Fruit fly (Drosophila melanogaster) whole organism, prepupa: ENCODE data around the gene tai.

Experiments used
- CG10631 ChIP-seq: fragments of 200-800 bp; sonication (Bioruptor generic); optimal IDR thresholded peaks from 2 replicates; lab custom pipeline; 2016; ENCODE audit warnings: missing biosample characterization, missing genetic modification characterization
- CG11902 ChIP-seq: fragments of 200-800 bp; sonication (Bioruptor generic); optimal IDR thresholded peaks from 3 replicates; lab custom pipeline; 2016; ENCODE audit warnings: missing biosample characterization, missing genetic modification characterization
- ss ChIP-seq, 2 experiments: fragments of 200-800 bp; sonication (Bioruptor generic); optimal IDR thresholded peaks; 2 replicates in 1 of 2; 3 replicates in 1 of 2; lab custom pipeline; 2017 to 2018; ENCODE audit warnings: mild to moderate bottlenecking in 2 of 2, missing biosample characterization in 2 of 2, missing genetic modification characterization in 2 of 2, moderate library complexity in 1 of 2

- TF ChIP-seq CG11902 (GFP tag; lab: Kevin White, UChicago) (no peak), ss (GFP tag; optimal IDR thresholded peaks at IDR 0.05; lab: Kevin White, UChicago) (peak in 1 of 2 experiments; percentile 18), CG10631 (no peak)
Measured at dm6 chr2L:9164797-9165196, 1.8 kb upstream of the tai start.
